Fruit fly (Drosophila melanogaster) whole organism, embryonic: ENCODE results near the gene Cdc42.
A peak's percentile ranks its signal among the peaks of the same experiment; 100 is the strongest.

ENCODE experiments used
- Asciz ChIP-seq: fragments of 200-800 bp; sonication (Bioruptor generic); optimal IDR thresholded peaks from 2 replicates; lab custom pipeline; 2017; ENCODE audit warnings: missing biosample characterization, mild to moderate bottlenecking, missing genetic modification characterization, missing genetic modification reagents
- Bgb ChIP-seq: fragments of 200-800 bp; sonication (Bioruptor generic); IDR thresholded peaks from 2 replicates; pipeline ENCODE4 v1.3.6; 2022; ENCODE audit warnings: missing biosample characterization, missing genetic modification characterization; ENCODE audit not compliant: partially characterized antibody
- Blimp-1 ChIP-seq: fragments of 200-800 bp; sonication (Bioruptor generic); optimal IDR thresholded peaks from 3 replicates; lab custom pipeline; 2018; ENCODE audit warnings: missing biosample characterization, missing genetic modification characterization, mild to moderate bottlenecking, moderate library complexity, missing genetic modification reagents
- CG10979 ChIP-seq: fragments of 200-800 bp; sonication (Bioruptor generic); optimal IDR thresholded peaks from 2 replicates; lab custom pipeline; 2018; ENCODE audit warnings: missing biosample characterization, mild to moderate bottlenecking, missing genetic modification characterization, moderate library complexity
- CG11085 ChIP-seq: fragments of 200-800 bp; sonication (Bioruptor generic); IDR thresholded peaks from 2 replicates; pipeline ENCODE4 v1.3.6; 2022; ENCODE audit warnings: missing biosample characterization, missing genetic modification characterization
- CG11093 ChIP-seq: fragments of 200-800 bp; sonication (Bioruptor generic); IDR thresholded peaks from 3 replicates; pipeline ENCODE4 v1.3.6; 2022; ENCODE audit warnings: missing biosample characterization, missing genetic modification characterization
- CG11247 ChIP-seq: fragments of 200-800 bp; sonication (Bioruptor generic); IDR thresholded peaks from 2 replicates; pipeline ENCODE4 v1.3.6; 2022; ENCODE audit warnings: missing biosample characterization, missing genetic modification characterization
- CG11560 ChIP-seq: fragments of 200-800 bp; sonication (Bioruptor generic); IDR thresholded peaks from 3 replicates; pipeline ENCODE4 v1.3.6; 2022; ENCODE audit warnings: missing biosample characterization, missing genetic modification characterization
- CG12071 ChIP-seq: fragments of 200-800 bp; sonication (Bioruptor generic); optimal IDR thresholded peaks from 3 replicates; lab custom pipeline; 2018; ENCODE audit warnings: missing biosample characterization, mild to moderate bottlenecking, missing genetic modification characterization
- CG14710 ChIP-seq: fragments of 200-800 bp; sonication (Bioruptor generic); optimal IDR thresholded peaks from 3 replicates; lab custom pipeline; 2019; ENCODE audit warnings: missing biosample characterization, mild to moderate bottlenecking, missing genetic modification characterization, moderate library complexity
- CG17186 ChIP-seq: fragments of 200-800 bp; sonication (Bioruptor generic); optimal IDR thresholded peaks from 3 replicates; lab custom pipeline; 2017; ENCODE audit warnings: missing biosample characterization, missing genetic modification reagents, missing genetic modification characterization
- CG17328 ChIP-seq: fragments of 200-800 bp; sonication (Bioruptor generic); IDR thresholded peaks from 2 replicates; pipeline ENCODE4 v1.3.6; 2022; ENCODE audit warnings: missing biosample characterization, missing genetic modification characterization
- CG17359 ChIP-seq: fragments of 200-800 bp; sonication (Bioruptor generic); optimal IDR thresholded peaks from 3 replicates; lab custom pipeline; 2018; ENCODE audit warnings: missing biosample characterization, mild to moderate bottlenecking, missing genetic modification characterization, moderate library complexity
- CG17802 ChIP-seq: fragments of 200-800 bp; sonication (Bioruptor generic); optimal IDR thresholded peaks from 2 replicates; lab custom pipeline; 2018; ENCODE audit warnings: missing biosample characterization, mild to moderate bottlenecking, missing genetic modification characterization, moderate library complexity
- CG1792 ChIP-seq: fragments of 200-800 bp; sonication (Bioruptor generic); optimal IDR thresholded peaks from 2 replicates; lab custom pipeline; 2016; ENCODE audit warnings: missing biosample characterization, missing genetic modification characterization
- CG18476 ChIP-seq: fragments of 200-800 bp; sonication (Bioruptor generic); optimal IDR thresholded peaks from 2 replicates; lab custom pipeline; 2016; ENCODE audit warnings: missing biosample characterization, mild to moderate bottlenecking, missing genetic modification characterization
- CG2120 ChIP-seq: fragments of 200-800 bp; sonication (Bioruptor generic); optimal IDR thresholded peaks from 3 replicates; lab custom pipeline; 2016; ENCODE audit warnings: missing biosample characterization, missing genetic modification characterization
- CG30020 ChIP-seq: fragments of 200-800 bp; optimal IDR thresholded peaks from 2 replicates; lab custom pipeline; 2019; ENCODE audit warnings: missing biosample characterization, mild to moderate bottlenecking, missing genetic modification characterization, moderate library complexity
- CG33557 ChIP-seq: fragments of 200-800 bp; sonication (Bioruptor generic); optimal IDR thresholded peaks from 2 replicates; lab custom pipeline; 2019; ENCODE audit warnings: missing biosample characterization, mild to moderate bottlenecking, missing genetic modification characterization, moderate library complexity
- CG4404 ChIP-seq: fragments of 200-800 bp; sonication (Bioruptor generic); IDR thresholded peaks from 2 replicates; pipeline ENCODE4 v1.3.6; 2022; ENCODE audit warnings: missing biosample characterization, missing genetic modification characterization
- CG4820 ChIP-seq: fragments of 200-800 bp; sonication (Bioruptor generic); optimal IDR thresholded peaks from 3 replicates; lab custom pipeline; 2016; ENCODE audit warnings: missing biosample characterization, missing genetic modification characterization
- CG5245 ChIP-seq: fragments of 200-800 bp; sonication (Bioruptor generic); optimal IDR thresholded peaks from 3 replicates; lab custom pipeline; 2016; ENCODE audit warnings: missing biosample characterization, missing genetic modification characterization
- CG6791 ChIP-seq: fragments of 200-800 bp; sonication (Bioruptor generic); IDR thresholded peaks from 3 replicates; pipeline ENCODE4 v1.3.6; 2022; ENCODE audit warnings: missing biosample characterization, missing genetic modification characterization; ENCODE audit not compliant: partially characterized antibody
- CG9215 ChIP-seq: fragments of 200-800 bp; sonication (Bioruptor generic); IDR thresholded peaks from 2 replicates; pipeline ENCODE4 v1.3.6; 2022; ENCODE audit warnings: missing biosample characterization, missing genetic modification characterization
- CG9797 ChIP-seq: fragments of 200-800 bp; sonication (Bioruptor generic); optimal IDR thresholded peaks from 3 replicates; lab custom pipeline; 2018; ENCODE audit warnings: missing biosample characterization, mild to moderate bottlenecking, missing genetic modification characterization
- Dref ChIP-seq: fragments of 200-800 bp; sonication (Bioruptor generic); IDR thresholded peaks from 2 replicates; pipeline ENCODE4 v1.3.6; 2022; ENCODE audit warnings: missing biosample characterization, missing genetic modification characterization
- E2f1 ChIP-seq: fragments of 200-800 bp; sonication (Bioruptor generic); IDR thresholded peaks from 2 replicates; pipeline ENCODE4 v1.3.6; 2022; ENCODE audit warnings: missing biosample characterization, missing genetic modification characterization
- Mad ChIP-seq: fragments of 200-800 bp; sonication (Bioruptor generic); optimal IDR thresholded peaks from 2 replicates; lab custom pipeline; 2016; ENCODE audit warnings: missing biosample characterization, missing genetic modification characterization
- NfI ChIP-seq: fragments of 200-800 bp; sonication (Bioruptor generic); optimal IDR thresholded peaks from 3 replicates; lab custom pipeline; 2018; ENCODE audit warnings: missing biosample characterization, mild to moderate bottlenecking, missing genetic modification characterization, moderate library complexity
- Optix ChIP-seq: fragments of 200-800 bp; sonication (Bioruptor generic); IDR thresholded peaks from 3 replicates; pipeline ENCODE4 v1.3.6; 2022; ENCODE audit warnings: missing biosample characterization, missing genetic modification characterization
- Ptx1 ChIP-seq: fragments of 200-800 bp; sonication (Bioruptor generic); IDR thresholded peaks from 2 replicates; pipeline ENCODE4 v1.3.6; 2022; ENCODE audit warnings: missing biosample characterization, missing genetic modification characterization
- Rfx ChIP-seq: fragments of 200-800 bp; sonication (Bioruptor generic); IDR thresholded peaks from 2 replicates; pipeline ENCODE4 v1.3.6; 2022; ENCODE audit warnings: missing biosample characterization, missing genetic modification characterization
- al ChIP-seq: fragments of 200-800 bp; sonication (Bioruptor generic); IDR thresholded peaks from 2 replicates; pipeline ENCODE4 v1.3.6; 2022; ENCODE audit warnings: missing biosample characterization, missing genetic modification characterization
- bsh ChIP-seq, 2 experiments: fragments of 200-800 bp; sonication (Bioruptor generic); optimal IDR thresholded peaks; 2 replicates each; lab custom pipeline; 2017 to 2018; ENCODE audit warnings: mild to moderate bottlenecking in 2 of 2, missing biosample characterization in 2 of 2, missing genetic modification characterization in 2 of 2, moderate library complexity in 1 of 2
- chm ChIP-seq: fragments of 200-800 bp; sonication (Bioruptor generic); IDR thresholded peaks from 2 replicates; pipeline ENCODE4 v1.3.6; 2022; ENCODE audit warnings: missing biosample characterization, missing genetic modification characterization
- chn ChIP-seq: fragments of 200-800 bp; sonication (Bioruptor generic); optimal IDR thresholded peaks from 2 replicates; lab custom pipeline; 2016; ENCODE audit warnings: missing biosample characterization, missing genetic modification characterization
- ci ChIP-seq: fragments of 200-800 bp; sonication (Bioruptor generic); IDR thresholded peaks from 3 replicates; pipeline ENCODE4 v1.3.6; 2022; ENCODE audit warnings: missing biosample characterization, missing genetic modification characterization
- crp ChIP-seq, 2 experiments: fragments of 200-800 bp; sonication (Bioruptor generic); optimal IDR thresholded peaks; 2 replicates in 1 of 2; 3 replicates in 1 of 2; lab custom pipeline; 2017; ENCODE audit warnings: missing biosample characterization in 2 of 2, missing genetic modification characterization in 2 of 2, mild to moderate bottlenecking in 1 of 2, moderate library complexity in 1 of 2
- dati ChIP-seq: fragments of 200-800 bp; sonication (Bioruptor generic); IDR thresholded peaks from 2 replicates; pipeline ENCODE4 v1.3.6; 2022; ENCODE audit warnings: missing biosample characterization, missing genetic modification characterization
- fd96Cb ChIP-seq: fragments of 200-800 bp; sonication (Bioruptor generic); optimal IDR thresholded peaks from 2 replicates; lab custom pipeline; 2018; ENCODE audit warnings: missing biosample characterization, mild to moderate bottlenecking, missing genetic modification characterization, moderate library complexity
- fu2 ChIP-seq: fragments of 200-800 bp; sonication (Bioruptor generic); optimal IDR thresholded peaks from 2 replicates; lab custom pipeline; 2016; ENCODE audit warnings: missing biosample characterization, missing genetic modification characterization
- hbn ChIP-seq: fragments of 200-800 bp; sonication (Bioruptor generic); IDR thresholded peaks from 2 replicates; pipeline ENCODE4 v1.3.6; 2022; ENCODE audit warnings: missing biosample characterization, missing genetic modification characterization; ENCODE audit not compliant: partially characterized antibody
- klu ChIP-seq: fragments of 200-800 bp; sonication (Bioruptor generic); IDR thresholded peaks from 2 replicates; pipeline ENCODE4 v1.3.6; 2022; ENCODE audit warnings: missing biosample characterization, missing genetic modification characterization
- tap ChIP-seq: fragments of 200-800 bp; optimal IDR thresholded peaks from 3 replicates; lab custom pipeline; 2019; ENCODE audit warnings: missing biosample characterization, mild to moderate bottlenecking, missing genetic modification characterization, moderate library complexity
- unpg ChIP-seq: fragments of 200-800 bp; sonication (Bioruptor generic); optimal IDR thresholded peaks from 3 replicates; lab custom pipeline; 2018; ENCODE audit warnings: missing biosample characterization, mild to moderate bottlenecking, missing genetic modification characterization, moderate library complexity
- vvl ChIP-seq: fragments of 200-800 bp; sonication (Bioruptor generic); IDR thresholded peaks from 2 replicates; pipeline ENCODE4 v1.3.6; 2022; ENCODE audit warnings: missing biosample characterization, missing genetic modification characterization
- wek ChIP-seq: fragments of 200-800 bp; sonication (Bioruptor generic); optimal IDR thresholded peaks from 3 replicates; lab custom pipeline; 2018; ENCODE audit warnings: missing biosample characterization, mild to moderate bottlenecking, missing genetic modification characterization, moderate library complexity
- zfh1 ChIP-seq: fragments of 200-800 bp; sonication (Bioruptor generic); IDR thresholded peaks from 3 replicates; pipeline ENCODE4 v1.3.6; 2022; ENCODE audit warnings: missing biosample characterization, missing genetic modification characterization

Cdc42 gene

DNA sequence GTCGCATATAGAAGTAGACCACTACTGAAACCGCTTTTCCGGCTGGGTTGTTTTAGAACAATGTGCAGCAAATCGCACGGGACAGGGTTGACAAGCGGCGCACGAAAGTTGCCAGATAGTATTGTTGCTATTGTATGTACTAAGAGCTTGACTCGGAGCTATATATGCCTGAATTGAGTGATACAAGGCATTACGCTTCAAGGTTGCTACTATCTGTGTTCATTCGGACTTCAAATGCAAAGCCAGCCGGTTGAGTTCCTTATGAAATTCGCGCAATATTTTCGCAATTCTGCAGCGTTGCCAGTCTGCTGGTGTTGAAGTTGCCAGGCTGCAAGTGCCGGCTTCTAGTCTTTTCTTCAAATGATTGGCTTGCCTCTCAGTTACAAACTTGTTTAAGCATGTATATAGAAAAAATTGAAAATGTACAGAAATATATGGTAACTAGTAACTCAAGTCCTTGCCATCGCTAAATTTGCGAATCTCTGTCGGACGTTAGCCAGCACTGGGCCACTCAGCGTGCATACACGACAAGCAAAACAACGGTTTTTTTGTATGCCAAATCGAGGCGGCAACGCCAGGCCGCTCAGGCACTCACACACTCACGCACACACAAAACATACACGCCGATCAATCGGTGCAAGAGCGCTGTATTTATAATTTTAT is 45.0 kb upstream of the Cdc42 start, which contains the start of the genes Ranbp21 and Elys (continued):
- peak; percentile 33; the same call in 1 of the 2 replicates for TF ChIP-seq CG17328 (GFP tag; lab: Robert Waterston, UW)
- TF ChIP-seq fd96Cb, result peak; percentile 14
- TF ChIP-seq CG14710 (tag; lab: Kevin White, UChicago), result peak; percentile 71
- peak; percentile 55 for TF ChIP-seq CG1792 (GFP tag; lab: Kevin White, UChicago)
- TF ChIP-seq CG9215, result peak; percentile 62
- peak; percentile 62 for TF ChIP-seq Mad (GFP tag; lab: Kevin White, UChicago)
- TF ChIP-seq ci (GFP tag; lab: Robert Waterston, UW), result peak; percentile 56; the same call in 1 of the 3 replicates
- no peak for TF ChIP-seq CG17359 (tag; lab: Kevin White, UChicago)
- no peak for TF ChIP-seq dati (GFP tag; lab: Robert Waterston, UW)
- TF ChIP-seq Ptx1, result peak; percentile 63; the same call in 1 of the 2 replicates
- TF ChIP-seq CG6791 (GFP tag; lab: Robert Waterston, UW), result peak; percentile 6; the same call in 1 of the 3 replicates
- peak; percentile 51; the same call in 2 of the 3 replicates for TF ChIP-seq CG11093 (GFP tag; lab: Robert Waterston, UW)
- peak; percentile 22 for TF ChIP-seq CG18476 (GFP tag; lab: Kevin White, UChicago)
- peak; percentile 58 for TF ChIP-seq klu
- TF ChIP-seq E2f1 (GFP tag; lab: Robert Waterston, UW), result peak; percentile 42; the same call in 1 of the 2 replicates
- TF ChIP-seq tap (tag; lab: Kevin White, UChicago), result no peak
- TF ChIP-seq vvl (GFP tag; lab: Robert Waterston, UW), result peak; percentile 54
- no peak for TF ChIP-seq unpg (GFP tag; lab: Kevin White, UChicago)
- peak; percentile 65 for TF ChIP-seq fu2 (GFP tag; lab: Kevin White, UChicago)
- TF ChIP-seq CG2120 (GFP tag; lab: Kevin White, UChicago), result peak; percentile 73
- TF ChIP-seq Rfx (GFP tag; lab: Robert Waterston, UW), result peak; percentile 66; the same call in 1 of the 2 replicates
- 0 out of 2 replicates have a peak, but pooled peaks have one; percentile 9 for TF ChIP-seq CG11085 (GFP tag; lab: Robert Waterston, UW)
- TF ChIP-seq Bgb (GFP tag; lab: Robert Waterston, UW), result peak; percentile 31; the same call in 1 of the 2 replicates
- TF ChIP-seq chm, result no peak
- peak; percentile 40 for TF ChIP-seq CG9797
- TF ChIP-seq crp (GFP tag; optimal IDR thresholded peaks at IDR 0.05; lab: Kevin White, UChicago), result peak in 1 of 2 experiments; percentile 38
- TF ChIP-seq CG10979 (tag; lab: Kevin White, UChicago), result peak; percentile 6
- TF ChIP-seq Blimp-1, result no peak
- TF ChIP-seq al (GFP tag; lab: Robert Waterston, UW), result peak; percentile 49; the same call in 1 of the 2 replicates
- TF ChIP-seq Optix (GFP tag; lab: Robert Waterston, UW), result peak; percentile 57; the same call in 2 of the 3 replicates
- peak; percentile 16 for TF ChIP-seq CG4820 (GFP tag; lab: Kevin White, UChicago)
- TF ChIP-seq chn, result peak; percentile 59
- TF ChIP-seq Asciz (GFP tag; lab: Kevin White, UChicago), result no peak
- TF ChIP-seq bsh (GFP tag; optimal IDR thresholded peaks at IDR 0.05; lab: Kevin White, UChicago), result peak in 1 of 2 experiments; percentile 31
- peak; percentile 33 for TF ChIP-seq Dref
- peak; percentile 66; the same call in 2 of the 3 replicates for TF ChIP-seq zfh1 (GFP tag; lab: Robert Waterston, UW)
- no peak for TF ChIP-seq hbn (GFP tag; lab: Robert Waterston, UW)
- peak; percentile 7 for TF ChIP-seq CG33557 (GFP tag; lab: Kevin White, UChicago)
- no peak for TF ChIP-seq CG12071 (GFP tag; lab: Kevin White, UChicago)
- TF ChIP-seq CG17802 (tag; lab: Kevin White, UChicago), result peak; percentile 20
- TF ChIP-seq CG11560 (tag; lab: Robert Waterston, UW), result peak; percentile 37; the same call in 1 of the 3 replicates
- no peak for TF ChIP-seq wek (GFP tag; lab: Kevin White, UChicago)
- TF ChIP-seq CG11247, result peak; percentile 38; the same call in 1 of the 2 replicates
- peak; percentile 27 for TF ChIP-seq CG30020 (tag; lab: Kevin White, UChicago)
- peak; percentile 27 for TF ChIP-seq NfI
- peak; percentile 12 for TF ChIP-seq CG17186 (GFP tag; lab: Kevin White, UChicago)
- peak; percentile 28 for TF ChIP-seq CG5245 (GFP tag; lab: Kevin White, UChicago)
- peak; percentile 54; the same call in 1 of the 2 replicates for TF ChIP-seq CG4404 (GFP tag; lab: Robert Waterston, UW)
